Fruit fly (Drosophila melanogaster) whole organism: ENCODE data around the gene CG46339.

Experiments used
- CG8478 ChIP-seq: fragments of >200 bp; optimal IDR thresholded peaks from 2 replicates; lab custom pipeline; 2018; ENCODE audit warnings: inconsistent platforms
- Dll ChIP-seq: fragments of >200 bp; optimal IDR thresholded peaks from 2 replicates; lab custom pipeline; 2017
- EcR ChIP-seq, 2 experiments: fragments of >200 bp; optimal IDR thresholded peaks; 2 replicates each; lab custom pipeline; 2017; ENCODE audit warnings: missing biosample characterization in 2 of 2, missing genetic modification characterization in 2 of 2, missing genetic modification reagents in 2 of 2
- pan ChIP-seq: fragments of >200 bp; optimal IDR thresholded peaks from 2 replicates; lab custom pipeline; 2017
- psq ChIP-seq: fragments of >200 bp; optimal IDR thresholded peaks from 2 replicates; lab custom pipeline; 2017
- usp ChIP-seq: fragments of >200 bp; optimal IDR thresholded peaks from 2 replicates; lab custom pipeline; 2017; ENCODE audit warnings: missing biosample characterization, missing genetic modification characterization, mixed read lengths

Gene CG46339

dm6 chr3R:26956376-26957062, 41.0 kb downstream of the CG46339 start:
- TF ChIP-seq EcR (GFP tag; optimal IDR thresholded peaks at IDR 0.05; lab: Kevin White, UChicago) = no peak
- no peak for TF ChIP-seq Dll (lab: Kevin White, UChicago)
- no peak for TF ChIP-seq psq (lab: Kevin White, UChicago)
- no peak for TF ChIP-seq CG8478 (lab: Kevin White, UChicago)
- no peak for TF ChIP-seq pan (lab: Kevin White, UChicago)
- no peak for TF ChIP-seq usp

- TF ChIP-seq psq (lab: Kevin White, UChicago) (no peak), CG8478 (lab: Kevin White, UChicago) (no peak), EcR (GFP tag; optimal IDR thresholded peaks at IDR 0.05; lab: Kevin White, UChicago) (no peak), usp (no peak), pan (lab: Kevin White, UChicago) (no peak), Dll (lab: Kevin White, UChicago) (no peak)
These were observed 41.6 kb downstream of the CG46339 start for dm6 chr3R:26957132-26957531.

- no peak for TF ChIP-seq Dll (lab: Kevin White, UChicago)
- no peak for TF ChIP-seq psq (lab: Kevin White, UChicago)
- no peak for TF ChIP-seq EcR (GFP tag; optimal IDR thresholded peaks at IDR 0.05; lab: Kevin White, UChicago)
- no peak for TF ChIP-seq usp
- no peak for TF ChIP-seq pan (lab: Kevin White, UChicago)
- no peak for TF ChIP-seq CG8478 (lab: Kevin White, UChicago)
These were observed 42.9 kb downstream of the CG46339 start, which contains the start of gene CG6330 for dm6 chr3R:26958314-26958979. Gene CG6330, minus strand, starts transcription at chr3R:26958491.

DNA sequence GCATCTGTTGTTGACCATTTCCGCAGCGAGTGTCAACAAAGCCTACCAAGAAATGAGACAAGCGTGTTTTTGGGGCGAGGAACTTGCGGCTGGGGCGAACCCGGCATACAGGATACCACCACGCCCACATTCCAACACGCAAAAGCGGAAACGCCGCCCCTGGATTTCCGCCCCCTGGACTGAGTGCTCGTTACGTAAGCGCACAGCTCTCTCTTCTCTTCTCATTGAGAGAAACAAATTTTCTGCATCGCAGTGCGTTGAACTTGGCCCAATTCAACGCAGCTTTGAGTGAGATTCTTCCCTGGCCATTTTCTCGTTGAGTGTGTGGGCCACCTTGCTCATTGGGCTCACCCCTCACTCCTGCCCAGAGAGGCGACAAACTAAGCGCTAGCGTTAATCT, 44.9 kb downstream of the CG46339 start:
- TF ChIP-seq Dll (lab: Kevin White, UChicago) (no peak), EcR (GFP tag; optimal IDR thresholded peaks at IDR 0.05; lab: Kevin White, UChicago) (peak in 1 of 2 experiments; percentile 62)

- TF ChIP-seq pan (lab: Kevin White, UChicago) (no peak), usp (no peak), psq (lab: Kevin White, UChicago) (no peak), CG8478 (lab: Kevin White, UChicago) (no peak), EcR (GFP tag; optimal IDR thresholded peaks at IDR 0.05; lab: Kevin White, UChicago) (no peak), Dll (lab: Kevin White, UChicago) (no peak)
These were observed 48.2 kb downstream of the CG46339 start for dm6 chr3R:26963747-26964174.

- TF ChIP-seq psq (lab: Kevin White, UChicago) = no peak
These were observed 49.0 kb downstream of the CG46339 start, which contains the start of gene Tsp97E for dm6 chr3R:26964452-26965133. Gene Tsp97E, minus strand, starts transcription at chr3R:26964817.

DNA sequence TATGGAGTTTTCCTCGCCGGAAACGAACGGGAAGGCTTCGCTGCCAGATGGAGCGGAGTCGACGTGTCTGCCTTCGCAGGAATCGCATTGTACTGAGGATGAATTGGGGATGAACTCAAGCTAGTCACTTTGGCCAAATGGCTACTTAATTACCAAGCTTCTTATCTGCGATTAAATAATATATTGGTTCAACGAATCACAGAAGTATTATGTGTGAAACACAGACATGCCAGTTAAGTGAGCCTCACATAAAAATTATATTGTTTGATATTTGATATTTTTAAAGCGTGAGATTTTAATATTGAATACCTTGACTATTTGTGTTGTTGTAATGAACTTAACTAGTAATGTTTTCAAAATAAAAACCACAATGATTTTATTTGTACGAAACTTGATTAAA, 50.8 kb downstream of the CG46339 start, which contains the start of gene Gr97a:
TSS of gene Gr97a (minus strand) at position 101 of the 400 bp plus-strand sequence.
- no peak for TF ChIP-seq CG8478 (lab: Kevin White, UChicago)
- TF ChIP-seq EcR (GFP tag; optimal IDR thresholded peaks at IDR 0.05; lab: Kevin White, UChicago) = no peak
- TF ChIP-seq usp = no peak
- TF ChIP-seq Dll (lab: Kevin White, UChicago) = no peak
- no peak for TF ChIP-seq pan (lab: Kevin White, UChicago)
- no peak for TF ChIP-seq psq (lab: Kevin White, UChicago)

dm6 chr3R:26966794-26967323, 51.3 kb downstream of the CG46339 start, which contains the start of gene CG5521:
Gene CG5521, plus strand, starts transcription at chr3R:26966930.
- no peak for TF ChIP-seq psq (lab: Kevin White, UChicago)
- TF ChIP-seq Dll (lab: Kevin White, UChicago) = no peak
- no peak for TF ChIP-seq EcR (GFP tag; optimal IDR thresholded peaks at IDR 0.05; lab: Kevin White, UChicago)
- no peak for TF ChIP-seq usp
- no peak for TF ChIP-seq pan (lab: Kevin White, UChicago)
- no peak for TF ChIP-seq CG8478 (lab: Kevin White, UChicago)

dm6 chr3R:26967587-26968312, 52.2 kb downstream of the CG46339 start:
- TF ChIP-seq CG8478 (lab: Kevin White, UChicago) = no peak
- no peak for TF ChIP-seq pan (lab: Kevin White, UChicago)
- TF ChIP-seq EcR (GFP tag; optimal IDR thresholded peaks at IDR 0.05; lab: Kevin White, UChicago) = no peak
- TF ChIP-seq psq (lab: Kevin White, UChicago) = no peak
- TF ChIP-seq Dll (lab: Kevin White, UChicago) = no peak

- no peak for TF ChIP-seq usp
- no peak for TF ChIP-seq psq (lab: Kevin White, UChicago)
- TF ChIP-seq EcR (GFP tag; optimal IDR thresholded peaks at IDR 0.05; lab: Kevin White, UChicago) = no peak
- no peak for TF ChIP-seq Dll (lab: Kevin White, UChicago)
- no peak for TF ChIP-seq CG8478 (lab: Kevin White, UChicago)
- TF ChIP-seq pan (lab: Kevin White, UChicago) = no peak
These were observed 52.7 kb downstream of the CG46339 start for dm6 chr3R:26968313-26968605.
